Fruit fly (Drosophila melanogaster) whole organism, pupa: ENCODE measurements around the gene RpL10Ab.

Source experiments
- CG10348 ChIP-seq: fragments of 200-800 bp; sonication (Bioruptor generic); IDR thresholded peaks from 2 replicates; pipeline ENCODE4 v1.3.6; 2022; ENCODE audit warnings: missing biosample characterization, missing genetic modification characterization
- CG12605 ChIP-seq: fragments of 200-800 bp; sonication (Bioruptor generic); IDR thresholded peaks from 2 replicates; pipeline ENCODE4 v1.3.6; 2022; ENCODE audit warnings: missing biosample characterization, missing genetic modification characterization
- CG15710 ChIP-seq: fragments of 200-800 bp; sonication (Bioruptor generic); optimal IDR thresholded peaks from 2 replicates; lab custom pipeline; 2018; ENCODE audit warnings: missing biosample characterization, mild to moderate bottlenecking, missing genetic modification characterization, moderate library complexity
- CG34367 ChIP-seq: fragments of 200-800 bp; sonication (Bioruptor generic); optimal IDR thresholded peaks from 2 replicates; lab custom pipeline; 2018; ENCODE audit warnings: missing biosample characterization, mild to moderate bottlenecking, missing genetic modification characterization
- CG4496 ChIP-seq: fragments of 200-800 bp; sonication (Bioruptor generic); IDR thresholded peaks from 3 replicates; pipeline ENCODE4 v1.3.6; 2022; ENCODE audit warnings: missing biosample characterization, missing genetic modification characterization
- CG8159 ChIP-seq: fragments of 200-800 bp; sonication (Bioruptor generic); optimal IDR thresholded peaks from 3 replicates; lab custom pipeline; 2018; ENCODE audit warnings: missing biosample characterization, mild to moderate bottlenecking, missing genetic modification characterization, moderate library complexity
- D1 ChIP-seq: fragments of 200-800 bp; sonication (Bioruptor generic); optimal IDR thresholded peaks from 2 replicates; lab custom pipeline; 2018; ENCODE audit warnings: missing biosample characterization, mild to moderate bottlenecking, missing genetic modification characterization, moderate library complexity
- Ets98B ChIP-seq: fragments of 200-800 bp; sonication (Bioruptor generic); IDR thresholded peaks from 2 replicates; pipeline ENCODE4 v1.3.6; 2022; ENCODE audit warnings: missing biosample characterization, missing genetic modification characterization
- Pif1A ChIP-seq: fragments of 200-800 bp; sonication (Bioruptor generic); optimal IDR thresholded peaks from 3 replicates; lab custom pipeline; 2016; ENCODE audit warnings: missing biosample characterization, missing genetic modification characterization
- gl ChIP-seq: fragments of 200-800 bp; sonication (Bioruptor generic); optimal IDR thresholded peaks from 2 replicates; lab custom pipeline; 2018; ENCODE audit warnings: missing biosample characterization, mild to moderate bottlenecking, missing genetic modification characterization
- rn ChIP-seq: fragments of 200-800 bp; sonication (Bioruptor generic); IDR thresholded peaks from 2 replicates; pipeline ENCODE4 v1.3.6; 2022; ENCODE audit warnings: missing biosample characterization, missing genetic modification characterization

dm6 chr3L:11863587-11863986 is 40.9 kb downstream of the RpL10Ab start:
- TF ChIP-seq Ets98B (GFP tag; lab: Robert Waterston, UW) (no peak), CG4496 (GFP tag; lab: Robert Waterston, UW) (no peak), CG34367 (tag; lab: Kevin White, UChicago) (no peak), gl (tag; lab: Kevin White, UChicago) (no peak), CG10348 (no peak), CG8159 (tag; lab: Kevin White, UChicago) (peak; percentile 69), CG15710 (tag; lab: Kevin White, UChicago) (peak; percentile 30), CG12605 (GFP tag; lab: Robert Waterston, UW) (no peak), D1 (tag; lab: Kevin White, UChicago) (no peak), rn (no peak), Pif1A (GFP tag; lab: Kevin White, UChicago) (no peak)
